Worm (Caenorhabditis elegans) whole organism, L1 larva: Measurements from ENCODE around the gene cls-3.

Experiments
- C04F5.9 ChIP-seq: sonication (generic microtip); optimal IDR thresholded peaks from 2 replicates; lab custom pipeline; 2016; ENCODE audit warnings: missing genetic modification characterization, missing compliant biosample characterization
- ama-1 ChIP-seq: fragments of 150-350 bp; optimal IDR thresholded peaks from 2 replicates; lab custom pipeline; 2014
- ceh-82 ChIP-seq, 3 experiments: fragments of 150-350 bp in 1 of 3; sonication (generic microtip) in 2 of 3; optimal IDR thresholded peaks; 2 replicates each; lab custom pipeline; 2014 to 2017; ENCODE audit warnings: missing biosample characterization in 3 of 3, missing genetic modification characterization in 3 of 3
- fkh-4 ChIP-seq: sonication (generic microtip); optimal IDR thresholded peaks from 2 replicates; lab custom pipeline; 2016; ENCODE audit warnings: missing compliant biosample characterization, missing genetic modification characterization, borderline replicate concordance
- hlh-17 ChIP-seq: fragments of 200-800 bp; sonication (Bioruptor generic); optimal IDR thresholded peaks from 2 replicates; lab custom pipeline; 2018; ENCODE audit warnings: missing genetic modification characterization, mild to moderate bottlenecking, missing compliant biosample characterization, moderate library complexity, borderline replicate concordance
- mef-2 ChIP-seq: fragments of 150-350 bp; optimal IDR thresholded peaks from 2 replicates; lab custom pipeline; 2014; ENCODE audit warnings: missing biosample characterization, missing genetic modification characterization
- nhr-237 ChIP-seq: fragments of 150-350 bp; optimal IDR thresholded peaks from 2 replicates; lab custom pipeline; 2014; ENCODE audit warnings: missing biosample characterization, missing genetic modification characterization
- sptf-1 ChIP-seq: fragments of 150-350 bp; optimal IDR thresholded peaks from 2 replicates; lab custom pipeline; 2014; ENCODE audit warnings: missing biosample characterization, missing genetic modification characterization
- unc-130 ChIP-seq: fragments of 150-350 bp; optimal IDR thresholded peaks from 2 replicates; lab custom pipeline; 2017; ENCODE audit warnings: missing biosample characterization, missing genetic modification characterization, inconsistent platforms
- unc-62 ChIP-seq: fragments of 150-350 bp; optimal IDR thresholded peaks from 2 replicates; lab custom pipeline; 2014; ENCODE audit warnings: missing biosample characterization, missing genetic modification reagents, missing genetic modification characterization
- zip-4 ChIP-seq: fragments of 200-800 bp; sonication (Bioruptor generic); optimal IDR thresholded peaks from 2 replicates; lab custom pipeline; 2018; ENCODE audit warnings: mild to moderate bottlenecking, missing genetic modification characterization, moderate library complexity, missing compliant biosample characterization

ce11 chrIII:9144744-9145390 is 46.0 kb downstream of the cls-3 start, which contains the start of the genes ZK512.2 and ZK512.4:
- TF ChIP-seq mef-2 (tag; lab: Kevin White, UChicago) (no peak), ama-1 (lab: Kevin White, UChicago) (no peak), unc-130 (tag; lab: Kevin White, UChicago) (no peak), unc-62 (GFP tag; lab: Kevin White, UChicago) (no peak), hlh-17 (GFP tag; lab: Kevin White, UChicago) (no peak), zip-4 (no peak), C04F5.9 (tag; lab: Kevin White, UChicago) (no peak), sptf-1 (tag; lab: Kevin White, UChicago) (no peak), nhr-237 (no peak), ceh-82 (tag; optimal IDR thresholded peaks at IDR 0.05; lab: Kevin White, UChicago) (no peak), fkh-4 (tag; lab: Kevin White, UChicago) (no peak)
